Worm (Caenorhabditis elegans) whole organism, young adult: Measurements from ENCODE around the gene srt-23.
A peak's percentile ranks its signal among the peaks of the same experiment; 100 is the strongest.

Source experiments
- B0336.3 ChIP-seq: fragments of 200-800 bp; sonication (Bioruptor generic); IDR thresholded peaks from 2 replicates; pipeline ENCODE4 v1.3.6; 2022; ENCODE audit warnings: missing genetic modification characterization, missing compliant biosample characterization
- F39B2.1 ChIP-seq: fragments of 200-800 bp; sonication (Bioruptor generic); IDR thresholded peaks from 2 replicates; pipeline ENCODE4 v1.3.6; 2022; ENCODE audit warnings: missing genetic modification reagents, missing genetic modification characterization, missing compliant biosample characterization
- F49E8.2 ChIP-seq: sonication (generic microtip); optimal IDR thresholded peaks from 3 replicates; lab custom pipeline; 2017; ENCODE audit warnings: missing genetic modification characterization, mild to moderate bottlenecking, missing compliant biosample characterization, antibody characterized with exemption, moderate library complexity; ENCODE audit not compliant: insufficient read depth
- F55B11.4 ChIP-seq: sonication (generic microtip); optimal IDR thresholded peaks from 2 replicates; lab custom pipeline; 2016; ENCODE audit warnings: missing compliant biosample characterization, missing genetic modification characterization, borderline replicate concordance; ENCODE audit not compliant: insufficient read depth
- F57A8.1 ChIP-seq: fragments of 200-800 bp; sonication (Bioruptor generic); optimal IDR thresholded peaks from 2 replicates; lab custom pipeline; 2018; ENCODE audit warnings: mild to moderate bottlenecking, missing genetic modification characterization, moderate library complexity, missing compliant biosample characterization
- T07F8.4 ChIP-seq: sonication (generic microtip); optimal IDR thresholded peaks from 2 replicates; lab custom pipeline; 2016; ENCODE audit warnings: mild to moderate bottlenecking, missing genetic modification characterization, moderate library complexity, missing compliant biosample characterization
- ama-1 ChIP-seq, 3 experiments: fragments of 150-350 bp in 1 of 3; sonication (generic microtip) in 2 of 3; optimal IDR thresholded peaks; 2 replicates each; lab custom pipeline; 2014 to 2018; ENCODE audit warnings: missing biosample characterization in 2 of 3, missing genetic modification characterization in 2 of 3, missing genetic modification reagents in 2 of 3
- athp-1 ChIP-seq: sonication (generic microtip); optimal IDR thresholded peaks from 2 replicates; lab custom pipeline; 2017; ENCODE audit warnings: mild to moderate bottlenecking, missing genetic modification characterization, missing compliant biosample characterization
- attf-3 ChIP-seq: fragments of 200-800 bp; sonication (Bioruptor generic); conservative IDR thresholded peaks from 2 replicates; pipeline ENCODE4 v1.3.6; 2022; ENCODE audit warnings: missing genetic modification reagents, missing genetic modification characterization, missing compliant biosample characterization
- attf-5 ChIP-seq: fragments of 200-800 bp; sonication (Bioruptor generic); optimal IDR thresholded peaks from 2 replicates; lab custom pipeline; 2018; ENCODE audit warnings: mild to moderate bottlenecking, missing genetic modification characterization, missing compliant biosample characterization
- cebp-1 ChIP-seq, 2 experiments: fragments of 200-800 bp in 1 of 2; sonication (Bioruptor generic) in 1 of 2; sonication (generic microtip) in 1 of 2; IDR thresholded peaks in 1 of 2; optimal IDR thresholded peaks in 1 of 2; 2 replicates each; pipeline versions ENCODE4 v1.3.6 to Lab custom; 2017 to 2022; ENCODE audit warnings: missing compliant biosample characterization in 2 of 2, missing genetic modification characterization in 2 of 2, mild to moderate bottlenecking in 1 of 2, missing genetic modification reagents in 1 of 2, moderate library complexity in 1 of 2
- ceh-91 ChIP-seq: fragments of 200-800 bp; sonication (Bioruptor generic); IDR thresholded peaks from 2 replicates; pipeline ENCODE4 v1.3.6; 2022; ENCODE audit warnings: missing genetic modification reagents, missing genetic modification characterization, missing compliant biosample characterization
- chd-7 ChIP-seq: sonication (generic microtip); optimal IDR thresholded peaks from 2 replicates; lab custom pipeline; 2016; ENCODE audit warnings: mild to moderate bottlenecking, missing genetic modification characterization, moderate library complexity, missing compliant biosample characterization
- ekl-4 ChIP-seq: fragments of 200-800 bp; sonication (Bioruptor generic); IDR thresholded peaks from 2 replicates; pipeline ENCODE4 v1.3.6; 2022; ENCODE audit warnings: missing genetic modification reagents, missing genetic modification characterization, missing compliant biosample characterization
- ets-4 ChIP-seq: fragments of 200-800 bp; sonication (Bioruptor generic); optimal IDR thresholded peaks from 2 replicates; lab custom pipeline; 2018; ENCODE audit warnings: mild to moderate bottlenecking, missing genetic modification characterization, missing compliant biosample characterization
- hsf-1 ChIP-seq: fragments of 200-800 bp; sonication (Bioruptor generic); IDR thresholded peaks from 2 replicates; pipeline ENCODE4 v1.3.6; 2022; ENCODE audit warnings: missing genetic modification reagents, missing genetic modification characterization, missing compliant biosample characterization
- lag-1 ChIP-seq: fragments of 200-800 bp; sonication (Bioruptor generic); IDR thresholded peaks from 2 replicates; pipeline ENCODE4 v1.3.6; 2022; ENCODE audit warnings: missing genetic modification reagents, missing genetic modification characterization, missing compliant biosample characterization
- madf-6 ChIP-seq: fragments of 200-800 bp; sonication (Bioruptor generic); IDR thresholded peaks from 2 replicates; pipeline ENCODE4 v1.3.6; 2022; ENCODE audit warnings: missing genetic modification reagents, missing genetic modification characterization, missing compliant biosample characterization
- mxl-1 ChIP-seq: sonication (generic microtip); optimal IDR thresholded peaks from 2 replicates; lab custom pipeline; 2016; ENCODE audit warnings: missing genetic modification characterization, missing compliant biosample characterization
- nhr-179 ChIP-seq: sonication (generic microtip); optimal IDR thresholded peaks from 2 replicates; lab custom pipeline; 2016; ENCODE audit warnings: mild to moderate bottlenecking, missing genetic modification characterization, missing compliant biosample characterization
- pha-4 ChIP-seq: fragments of 150-350 bp; sonication (generic microtip); optimal IDR thresholded peaks from 2 replicates; lab custom pipeline; 2014; ENCODE audit warnings: missing biosample characterization, missing genetic modification reagents, missing genetic modification characterization
- snpc-1.3 ChIP-seq: sonication (generic microtip); optimal IDR thresholded peaks from 2 replicates; lab custom pipeline; 2017; ENCODE audit warnings: missing genetic modification characterization, mild to moderate bottlenecking, missing compliant biosample characterization, antibody characterized with exemption, moderate library complexity, missing genotype, missing genetic modification reagents; ENCODE audit not compliant: insufficient read depth
- snpc-4 ChIP-seq, 5 experiments: fragments of 150-350 bp in 1 of 5; sonication (generic microtip) in 4 of 5; optimal IDR thresholded peaks; 2 replicates each; lab custom pipeline; 2014 to 2018; ENCODE audit warnings: missing genetic modification characterization in 5 of 5, missing biosample characterization in 3 of 5, antibody characterized with exemption in 2 of 5, mild to moderate bottlenecking in 2 of 5, missing compliant biosample characterization in 2 of 5, missing genotype in 2 of 5, moderate library complexity in 2 of 5, missing genetic modification reagents in 1 of 5
- tlf-1 ChIP-seq: fragments of 200-800 bp; sonication (Bioruptor generic); optimal IDR thresholded peaks from 2 replicates; lab custom pipeline; 2018; ENCODE audit warnings: mild to moderate bottlenecking, missing genetic modification characterization, missing compliant biosample characterization
- unc-130 ChIP-seq: sonication (generic microtip); optimal IDR thresholded peaks from 2 replicates; lab custom pipeline; 2016; ENCODE audit warnings: missing genetic modification reagents, missing genetic modification characterization, missing compliant biosample characterization
- zfh-2 ChIP-seq: fragments of 200-800 bp; sonication (Bioruptor generic); conservative IDR thresholded peaks from 2 replicates; pipeline ENCODE4 v1.3.6; 2022; ENCODE audit warnings: missing genetic modification reagents, missing genetic modification characterization, missing compliant biosample characterization
- ztf-6 ChIP-seq: fragments of 200-800 bp; sonication (Bioruptor generic); IDR thresholded peaks from 2 replicates; pipeline ENCODE4 v1.3.6; 2022; ENCODE audit warnings: missing genetic modification reagents, missing genetic modification characterization, missing compliant biosample characterization

Gene srt-23

ce11 chrIV:719351-719750 lies 37.2 kb upstream of the srt-23 start, which contains the start of gene Y55F3C.10 (continued):
- no peak for TF ChIP-seq madf-6 (GFP tag; lab: Robert Waterston, UW)

- TF ChIP-seq pha-4 (tag; lab: Kevin White, UChicago) (no peak), ekl-4 (no peak), ets-4 (GFP tag; lab: Kevin White, UChicago) (no peak), chd-7 (tag; lab: Kevin White, UChicago) (no peak), attf-5 (GFP tag; lab: Kevin White, UChicago) (no peak), F57A8.1 (GFP tag; lab: Kevin White, UChicago) (no peak)
Measured at ce11 chrIV:728095-728494, 28.4 kb upstream of the srt-23 start, which contains the start of gene Y55F3C.9. TSS of gene Y55F3C.9 (minus strand) at chrIV:728195.

ce11 chrIV:730937-731336 lies 25.6 kb upstream of the srt-23 start, which contains the start of gene srt-24:
TSS of gene srt-24 (minus strand) at chrIV:731037.
- TF ChIP-seq T07F8.4 (tag; lab: Kevin White, UChicago), result no peak

ce11 chrIV:736447-736846 lies 20.1 kb upstream of the srt-23 start, which contains the start of gene kvs-5:
TSS of gene kvs-5 (plus strand) at chrIV:736747.
- TF ChIP-seq tlf-1 (GFP tag; lab: Kevin White, UChicago) (no peak), athp-1 (tag; lab: Kevin White, UChicago) (no peak), cebp-1 (GFP tag; IDR thresholded peaks at IDR 0.05; lab: Robert Waterston, UW) (no peak), cebp-1 (tag; optimal IDR thresholded peaks at IDR 0.05; lab: Kevin White, UChicago) (no peak), hsf-1 (no peak), attf-3 (GFP tag; lab: Robert Waterston, UW) (no peak), ceh-91 (GFP tag; lab: Robert Waterston, UW) (no peak), F57A8.1 (GFP tag; lab: Kevin White, UChicago) (no peak), unc-130 (GFP tag; lab: Kevin White, UChicago) (no peak), zfh-2 (no peak), F39B2.1 (GFP tag; lab: Robert Waterston, UW) (no peak)

- TF ChIP-seq ama-1 (optimal IDR thresholded peaks at IDR 0.05; lab: Kevin White, UChicago) (no peak), ama-1 (GFP tag; optimal IDR thresholded peaks at IDR 0.05; lab: Kevin White, UChicago) (no peak), nhr-179 (no peak)
- TF ChIP-seq, all 124 proteins: peak for 0
Measured at ce11 chrIV:740674-741073, 15.8 kb upstream of the srt-23 start.

ce11 chrIV:741831-742230 lies 14.7 kb upstream of the srt-23 start:
- TF ChIP-seq lag-1 (GFP tag; lab: Robert Waterston, UW) (no peak), mxl-1 (tag; lab: Kevin White, UChicago) (no peak), F55B11.4 (no peak), tlf-1 (GFP tag; lab: Kevin White, UChicago) (no peak)

ce11 chrIV:746333-746732 lies 10.2 kb upstream of the srt-23 start:
- TF ChIP-seq snpc-1.3 (tag; lab: Kevin White, UChicago), result no peak
- peak; percentile 44; the same call in 1 of the 2 replicates for TF ChIP-seq zfh-2
- TF ChIP-seq ztf-6 (GFP tag; lab: Robert Waterston, UW), result no peak
- TF ChIP-seq snpc-4 (GFP tag; optimal IDR thresholded peaks at IDR 0.05; lab: Kevin White, UChicago), result no peak
- no peak for TF ChIP-seq snpc-4 (tag; optimal IDR thresholded peaks at IDR 0.05; lab: Kevin White, UChicago)
- TF ChIP-seq F57A8.1 (GFP tag; lab: Kevin White, UChicago), result no peak
- no peak for TF ChIP-seq B0336.3 (GFP tag; lab: Robert Waterston, UW)
- TF ChIP-seq F49E8.2, result no peak
